Worm (Caenorhabditis elegans): Measurements from ENCODE around the gene F52H2.1.

F52H2.1 gene

DNA sequence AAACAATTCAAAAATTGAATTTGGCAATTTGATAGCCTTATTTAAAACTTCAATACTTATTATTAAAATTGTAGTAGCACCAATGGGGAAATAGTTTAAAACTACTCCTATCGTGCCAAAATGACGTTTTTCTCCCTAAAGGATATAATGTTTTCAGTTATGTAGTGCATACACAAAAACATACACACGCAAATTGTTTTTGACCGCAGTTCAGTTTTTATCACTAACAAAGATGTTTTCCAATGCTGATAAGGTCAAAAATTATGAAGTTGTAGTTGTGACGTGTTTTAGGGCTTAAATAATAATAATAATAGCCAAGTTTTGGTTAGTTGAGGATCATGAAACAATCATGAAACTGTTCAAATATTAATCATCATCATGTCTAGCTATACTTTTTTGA lies 17.1 kb downstream of the F52H2.1 start:
- no peak for TF ChIP-seq atf-7 (tag; optimal IDR thresholded peaks at IDR 0.05)
- no peak for TF ChIP-seq hrde-1 (tag; optimal IDR thresholded peaks at IDR 0.05; ENCODE audit: borderline replicate concordance)
- no peak for TF ChIP-seq snpc-4 (GFP tag; optimal IDR thresholded peaks at IDR 0.05)
- TF ChIP-seq snpc-4 (tag; optimal IDR thresholded peaks at IDR 0.05), result no peak
- no peak for TF ChIP-seq ztf-3 (GFP tag; optimal IDR thresholded peaks at IDR 0.05)
- no peak for TF ChIP-seq cebp-1 (GFP tag; IDR thresholded peaks at IDR 0.05)
- TF ChIP-seq cebp-1 (tag; optimal IDR thresholded peaks at IDR 0.05), result no peak
- TF ChIP-seq unc-130 (GFP tag; optimal IDR thresholded peaks at IDR 0.05), result no peak
- no peak for TF ChIP-seq athp-1 (tag; optimal IDR thresholded peaks at IDR 0.05)
- TF ChIP-seq C17E4.6 (GFP tag; IDR thresholded peaks at IDR 0.05), result no peak
- no peak for TF ChIP-seq Y79H2A.3 (GFP tag; conservative IDR thresholded peaks at IDR 0.05)

DNA sequence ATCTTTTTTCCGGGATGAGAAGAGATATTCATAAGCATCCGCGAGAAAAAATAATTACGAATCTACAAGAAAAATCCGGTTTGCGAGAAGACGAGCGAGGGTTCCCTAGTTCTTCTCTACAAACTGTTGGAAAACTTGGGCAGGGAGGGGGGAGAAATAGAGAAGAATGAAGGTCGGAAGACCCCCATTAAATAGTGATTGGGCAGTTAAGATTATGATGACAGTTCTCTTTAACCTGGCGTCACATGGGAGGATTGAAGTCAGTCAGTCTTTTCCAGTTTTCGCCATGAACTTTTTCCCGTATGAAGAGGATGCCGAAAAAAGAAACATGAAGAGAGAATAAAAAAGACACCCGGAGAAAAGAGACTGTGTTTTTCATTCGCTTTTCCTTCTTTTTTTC lies 17.9 kb downstream of the F52H2.1 start:
- TF ChIP-seq lin-26 (GFP tag; IDR thresholded peaks at IDR 0.05) (peak; percentile 41; the same call in 1 of the 2 replicates), cebp-2 (GFP tag; IDR thresholded peaks at IDR 0.05) (no peak), ztf-26 (tag; optimal IDR thresholded peaks at IDR 0.05) (peak; percentile 52), tbp1 (GFP tag; optimal IDR thresholded peaks at IDR 0.05) (peak; percentile 26), ztf-25 (GFP tag; IDR thresholded peaks at IDR 0.05) (no peak), die-1 (tag; optimal IDR thresholded peaks at IDR 0.05) (no peak), lin-40 (tag; optimal IDR thresholded peaks at IDR 0.05) (peak; percentile 27), madf-8 (GFP tag; conservative IDR thresholded peaks at IDR 0.05) (no peak)

DNA sequence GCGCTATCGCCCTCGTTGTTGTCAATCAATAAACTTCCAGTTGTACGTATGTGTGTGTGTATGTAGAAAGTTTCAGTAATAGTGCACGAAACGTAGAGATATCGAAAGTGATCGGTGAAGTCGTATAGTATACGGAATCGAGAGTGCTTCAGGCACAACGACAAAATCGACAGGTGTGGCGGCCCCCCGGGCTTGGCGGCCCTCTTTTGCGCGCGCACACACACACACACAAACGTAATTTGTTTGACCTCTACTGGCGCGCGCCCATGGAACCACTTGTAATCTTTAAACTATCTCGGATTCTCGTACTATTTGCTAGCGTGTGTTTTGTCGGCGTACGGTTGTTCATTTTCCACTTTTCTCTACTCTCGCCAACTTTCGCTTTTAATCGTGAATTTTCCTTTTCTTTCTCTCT lies 18.7 kb downstream of the F52H2.1 start:
- TF ChIP-seq Y95B8A.8 (GFP tag; IDR thresholded peaks at IDR 0.05), result no peak
- no peak for TF ChIP-seq D2030.7 (GFP tag; IDR thresholded peaks at IDR 0.05)
- TF ChIP-seq rec-8 (tag; optimal IDR thresholded peaks at IDR 0.05), result no peak
- TF ChIP-seq nfya-1 (tag; optimal IDR thresholded peaks at IDR 0.05; ENCODE audit: borderline replicate concordance, insufficient read depth), result no peak
- TF ChIP-seq ZK185.1 (tag; optimal IDR thresholded peaks at IDR 0.05; ENCODE audit: poor library complexity, severe bottlenecking), result no peak
- peak; percentile 14 for TF ChIP-seq K12H6.12 (tag; optimal IDR thresholded peaks at IDR 0.05)
- TF ChIP-seq madf-10 (tag; optimal IDR thresholded peaks at IDR 0.05), result no peak
- TF ChIP-seq nhr-27 (tag; optimal IDR thresholded peaks at IDR 0.05), result no peak
- TF ChIP-seq lag-1 (GFP tag; IDR thresholded peaks at IDR 0.05), result no peak
- TF ChIP-seq C06A6.2 (GFP tag; conservative IDR thresholded peaks at IDR 0.05), result no peak
- TF ChIP-seq madf-8 (GFP tag; conservative IDR thresholded peaks at IDR 0.05), result no peak
- TF ChIP-seq aptf-2 (GFP tag; conservative IDR thresholded peaks at IDR 0.05), result no peak
- TF ChIP-seq cebp-2 (GFP tag; IDR thresholded peaks at IDR 0.05), result no peak
- no peak for TF ChIP-seq attf-5 (GFP tag; optimal IDR thresholded peaks at IDR 0.05)
- no peak for TF ChIP-seq lin-54 (GFP tag; optimal IDR thresholded peaks at IDR 0.05)
- TF ChIP-seq F55B11.4 (tag; optimal IDR thresholded peaks at IDR 0.05; ENCODE audit: borderline replicate concordance, insufficient read depth), result no peak
- TF ChIP-seq let-607 (tag; optimal IDR thresholded peaks at IDR 0.05), result no peak
- TF ChIP-seq unc-62 (GFP tag; optimal IDR thresholded peaks at IDR 0.05), result no peak
- TF ChIP-seq hmg-1.2 (GFP tag; IDR thresholded peaks at IDR 0.05), result peak; percentile 40; the same call in 1 of the 2 replicates
- no peak for TF ChIP-seq madf-3 (GFP tag; IDR thresholded peaks at IDR 0.05)
- TF ChIP-seq ztf-3 (GFP tag; optimal IDR thresholded peaks at IDR 0.05), result no peak
- TF ChIP-seq ccch-3 (GFP tag; optimal IDR thresholded peaks at IDR 0.05), result no peak
- no peak for TF ChIP-seq lsy-27 (tag; optimal IDR thresholded peaks at IDR 0.05; ENCODE audit: borderline replicate concordance, insufficient read depth)
- no peak for TF ChIP-seq hlh-12 (tag; optimal IDR thresholded peaks at IDR 0.05)
- TF ChIP-seq ceh-27 (GFP tag; optimal IDR thresholded peaks at IDR 0.05), result peak; percentile 69
- TF ChIP-seq tlf-1 (GFP tag; optimal IDR thresholded peaks at IDR 0.05), result no peak
- TF ChIP-seq snpc-1.1 (tag; optimal IDR thresholded peaks at IDR 0.05; ENCODE audit: insufficient read depth), result no peak
- no peak for TF ChIP-seq ceh-100 (GFP tag; IDR thresholded peaks at IDR 0.05)
- TF ChIP-seq hsf-1 (GFP tag; IDR thresholded peaks at IDR 0.05), result no peak
- no peak for TF ChIP-seq hrde-1 (tag; optimal IDR thresholded peaks at IDR 0.05; ENCODE audit: borderline replicate concordance)
